Worm (Caenorhabditis elegans): Measurements from ENCODE around the gene mig-21.

The mig-21 gene

ce11 chrIII:5897468-5897867, 19.3 kb upstream of the mig-21 start (continued):
- no peak for TF ChIP-seq ama-1 (optimal IDR thresholded peaks at IDR 0.05)

ce11 chrIII:5895913-5896312, 17.7 kb upstream of the mig-21 start, which contains the start of gene pxl-1:
Gene pxl-1 (minus strand): TSS chrIII:5896013.
- TF ChIP-seq sup-37 (GFP tag; optimal IDR thresholded peaks at IDR 0.05), result no peak
- TF ChIP-seq unc-62 (GFP tag; optimal IDR thresholded peaks at IDR 0.05), result no peak
- no peak for TF ChIP-seq lin-14 (GFP tag; optimal IDR thresholded peaks at IDR 0.05)
- TF ChIP-seq sptf-1 (tag; optimal IDR thresholded peaks at IDR 0.05), result no peak
- TF ChIP-seq mdl-1 (tag; optimal IDR thresholded peaks at IDR 0.05), result no peak
- TF ChIP-seq pqm-1 (tag; optimal IDR thresholded peaks at IDR 0.05), result no peak
- no peak for TF ChIP-seq zag-1 (tag; optimal IDR thresholded peaks at IDR 0.05)
- TF ChIP-seq fkh-8 (tag; optimal IDR thresholded peaks at IDR 0.05), result no peak

ce11 chrIII:5892909-5893308, 14.7 kb upstream of the mig-21 start:
- TF ChIP-seq nhr-77 (tag; optimal IDR thresholded peaks at IDR 0.05) (peak; percentile 41), efl-1 (optimal IDR thresholded peaks at IDR 0.05) (no peak), efl-1 (GFP tag; optimal IDR thresholded peaks at IDR 0.05 in 1 of 2) (peak in 1 of 2 experiments; percentile 39), lin-14 (GFP tag; optimal IDR thresholded peaks at IDR 0.05) (peak; percentile 32), mdl-1 (tag; optimal IDR thresholded peaks at IDR 0.05) (peak in 1 of 2 experiments; percentile 21), ceh-63 (GFP tag; optimal IDR thresholded peaks at IDR 0.05) (no peak)

ce11 chrIII:5888675-5889074, 10.5 kb upstream of the mig-21 start, which contains the start of gene C28H8.8:
Gene C28H8.8 (minus strand): TSS chrIII:5888775.
- TF ChIP-seq jun-1 (tag; optimal IDR thresholded peaks at IDR 0.05), result no peak
- TF ChIP-seq ceh-82 (tag; optimal IDR thresholded peaks at IDR 0.05), result no peak
- no peak for TF ChIP-seq unc-98 (GFP tag; IDR thresholded peaks at IDR 0.05)
- TF ChIP-seq hlh-4 (tag; optimal IDR thresholded peaks at IDR 0.05), result no peak
- TF ChIP-seq ceh-90 (tag; optimal IDR thresholded peaks at IDR 0.05), result no peak
- TF ChIP-seq isw-1 (GFP tag; IDR thresholded peaks at IDR 0.05), result no peak

ce11 chrIII:5886893-5887292, 8.7 kb upstream of the mig-21 start, which contains the start of gene C28H8.7:
Gene C28H8.7 (minus strand): TSS chrIII:5886993.
- TF ChIP-seq nhr-85 (tag), result no peak
- no peak for TF ChIP-seq aly-2 (tag; optimal IDR thresholded peaks at IDR 0.05)
- no peak for TF ChIP-seq unc-98 (GFP tag; IDR thresholded peaks at IDR 0.05)
- no peak for TF ChIP-seq mep-1 (tag; optimal IDR thresholded peaks at IDR 0.05)
- TF ChIP-seq vab-15 (tag; optimal IDR thresholded peaks at IDR 0.05), result no peak
- no peak for TF ChIP-seq nhr-20 (tag; optimal IDR thresholded peaks at IDR 0.05)
- no peak for TF ChIP-seq nhr-11 (tag; optimal IDR thresholded peaks at IDR 0.05)
- TF ChIP-seq mef-2 (tag; optimal IDR thresholded peaks at IDR 0.05), result no peak
- TF ChIP-seq lin-15B (tag; optimal IDR thresholded peaks at IDR 0.05), result no peak
- no peak for TF ChIP-seq ets-5 (GFP tag; IDR thresholded peaks at IDR 0.05)
- no peak for TF ChIP-seq unc-62 (GFP tag; optimal IDR thresholded peaks at IDR 0.05)
- no peak for TF ChIP-seq dpl-1 (GFP tag; optimal IDR thresholded peaks at IDR 0.05)
- TF ChIP-seq snpc-4 (tag; optimal IDR thresholded peaks at IDR 0.05), result no peak
- no peak for TF ChIP-seq sox-4 (tag; optimal IDR thresholded peaks at IDR 0.05)
- no peak for TF ChIP-seq fkh-4 (tag; optimal IDR thresholded peaks at IDR 0.05; ENCODE audit: borderline replicate concordance)
- TF ChIP-seq ztf-4 (tag; optimal IDR thresholded peaks at IDR 0.05), result no peak
- TF ChIP-seq fos-1 (tag; optimal IDR thresholded peaks at IDR 0.05), result no peak

- TF ChIP-seq lsy-2 (tag; optimal IDR thresholded peaks at IDR 0.05) (no peak), efl-1 (optimal IDR thresholded peaks at IDR 0.05) (no peak), efl-1 (GFP tag; optimal IDR thresholded peaks at IDR 0.05 in 1 of 2) (peak in 1 of 2 experiments; percentile 38)
Observed at ce11 chrIII:5884459-5884858, 6.3 kb upstream of the mig-21 start.
